Fruit fly (Drosophila melanogaster) whole organism, wandering third instar larva: ENCODE data around the gene CG1428.

ENCODE experiments used
- CrebA ChIP-seq: fragments of 200-800 bp; sonication (Bioruptor generic); optimal IDR thresholded peaks from 2 replicates; lab custom pipeline; 2016; ENCODE audit warnings: missing biosample characterization, mild to moderate bottlenecking, missing genetic modification characterization, borderline replicate concordance
- Dfd ChIP-seq: fragments of >200 bp; optimal IDR thresholded peaks from 2 replicates; lab custom pipeline; 2017; ENCODE audit warnings: missing biosample characterization, missing genetic modification characterization
- Rel ChIP-seq, 2 experiments: fragments of 200-800 bp; sonication (Bioruptor generic) in 1 of 2; optimal IDR thresholded peaks; 2 replicates in 1 of 2; 3 replicates in 1 of 2; lab custom pipeline; 2016 to 2019; ENCODE audit warnings: mild to moderate bottlenecking in 2 of 2, missing biosample characterization in 2 of 2, missing genetic modification characterization in 2 of 2, moderate library complexity in 1 of 2
- Sp1 ChIP-seq: fragments of 200-800 bp; sonication (Bioruptor generic); optimal IDR thresholded peaks from 3 replicates; lab custom pipeline; 2019; ENCODE audit warnings: missing biosample characterization, mild to moderate bottlenecking, missing genetic modification characterization, moderate library complexity
- Vsx2 ChIP-seq: fragments of 200-300, 225-300 bp; sonication (Bioruptor generic); optimal IDR thresholded peaks from 2 replicates; lab custom pipeline; 2018; ENCODE audit warnings: missing biosample characterization, missing genetic modification characterization; ENCODE audit not compliant: partially characterized antibody
- brk ChIP-seq: fragments of 200-800 bp; sonication (Bioruptor generic); optimal IDR thresholded peaks from 2 replicates; lab custom pipeline; 2016; ENCODE audit warnings: missing biosample characterization, mild to moderate bottlenecking, missing genetic modification characterization
- psq ChIP-seq: fragments of 200-800 bp; sonication (Bioruptor generic); optimal IDR thresholded peaks from 3 replicates; lab custom pipeline; 2017; ENCODE audit warnings: missing biosample characterization, mild to moderate bottlenecking, missing genetic modification characterization, moderate library complexity
- usp ChIP-seq: fragments of >200 bp; optimal IDR thresholded peaks from 2 replicates; lab custom pipeline; 2017; ENCODE audit warnings: missing biosample characterization, missing genetic modification characterization

- TF ChIP-seq CrebA (GFP tag; lab: Kevin White, UChicago) = no peak
- TF ChIP-seq Dfd = no peak
- no peak for TF ChIP-seq psq (GFP tag; lab: Kevin White, UChicago)
- no peak for TF ChIP-seq Rel (GFP tag; optimal IDR thresholded peaks at IDR 0.05; lab: Kevin White, UChicago)
- no peak for TF ChIP-seq Rel (tag; optimal IDR thresholded peaks at IDR 0.05; lab: Kevin White, UChicago)
- TF ChIP-seq Vsx2 (GFP tag; lab: Kevin White, UChicago) = no peak
- TF ChIP-seq usp (GFP tag; lab: Kevin White, UChicago) = no peak
- TF ChIP-seq brk (GFP tag; lab: Kevin White, UChicago) = no peak
- no peak for TF ChIP-seq Sp1 (GFP tag; lab: Kevin White, UChicago)
These were observed 37.3 kb upstream of the CG1428 start for dm6 chr2L:21868712-21869280.
